Fruit fly (Drosophila melanogaster) whole organism, embryonic: ENCODE data around the gene CG13876.
A peak's percentile ranks its signal among the peaks of the same experiment; 100 is the strongest.

ENCODE experiments used
- Bdp1 ChIP-seq: fragments of 200-800 bp; sonication (Bioruptor generic); optimal IDR thresholded peaks from 3 replicates; lab custom pipeline; 2016; ENCODE audit warnings: missing biosample characterization, missing genetic modification characterization
- CG10274 ChIP-seq: fragments of 200-800 bp; sonication (Bioruptor generic); optimal IDR thresholded peaks from 3 replicates; lab custom pipeline; 2017; ENCODE audit warnings: missing biosample characterization, mild to moderate bottlenecking, missing genetic modification characterization
- CG10462 ChIP-seq: fragments of 200-800 bp; sonication (Bioruptor generic); optimal IDR thresholded peaks from 2 replicates; lab custom pipeline; 2016; ENCODE audit warnings: missing biosample characterization, missing genetic modification characterization
- CG10654 ChIP-seq: fragments of 200-800 bp; sonication (Bioruptor generic); optimal IDR thresholded peaks from 2 replicates; lab custom pipeline; 2016; ENCODE audit warnings: missing biosample characterization, missing genetic modification characterization
- CG10979 ChIP-seq: fragments of 200-800 bp; sonication (Bioruptor generic); optimal IDR thresholded peaks from 2 replicates; lab custom pipeline; 2018; ENCODE audit warnings: missing biosample characterization, mild to moderate bottlenecking, missing genetic modification characterization, moderate library complexity
- CG12942 ChIP-seq: fragments of 200-800 bp; sonication (Bioruptor generic); optimal IDR thresholded peaks from 3 replicates; lab custom pipeline; 2016; ENCODE audit warnings: missing biosample characterization, missing genetic modification characterization
- CG14014 ChIP-seq: fragments of 200-800 bp; sonication (Bioruptor generic); IDR thresholded peaks from 2 replicates; pipeline ENCODE4 v1.3.6; 2022; ENCODE audit warnings: missing biosample characterization, missing genetic modification characterization
- CG17186 ChIP-seq: fragments of 200-800 bp; sonication (Bioruptor generic); optimal IDR thresholded peaks from 3 replicates; lab custom pipeline; 2017; ENCODE audit warnings: missing biosample characterization, missing genetic modification reagents, missing genetic modification characterization
- CG17328 ChIP-seq: fragments of 200-800 bp; sonication (Bioruptor generic); IDR thresholded peaks from 2 replicates; pipeline ENCODE4 v1.3.6; 2022; ENCODE audit warnings: missing biosample characterization, missing genetic modification characterization
- CG17361 ChIP-seq: fragments of 200-800 bp; sonication (Bioruptor generic); IDR thresholded peaks from 3 replicates; pipeline ENCODE4 v1.3.6; 2022; ENCODE audit warnings: missing biosample characterization, missing genetic modification characterization
- CG1792 ChIP-seq: fragments of 200-800 bp; sonication (Bioruptor generic); optimal IDR thresholded peaks from 2 replicates; lab custom pipeline; 2016; ENCODE audit warnings: missing biosample characterization, missing genetic modification characterization
- CG18764 ChIP-seq: fragments of 200-800 bp; sonication (Bioruptor generic); optimal IDR thresholded peaks from 3 replicates; lab custom pipeline; 2016; ENCODE audit warnings: missing biosample characterization, missing genetic modification characterization
- CG2199 ChIP-seq: fragments of 200-800 bp; sonication (Bioruptor generic); IDR thresholded peaks from 3 replicates; pipeline ENCODE4 v1.3.6; 2022; ENCODE audit warnings: missing biosample characterization, missing genetic modification characterization
- CG2875 ChIP-seq: fragments of 200-800 bp; sonication (Bioruptor generic); optimal IDR thresholded peaks from 2 replicates; lab custom pipeline; 2017; ENCODE audit warnings: missing biosample characterization, mild to moderate bottlenecking, missing genetic modification characterization, missing genetic modification reagents
- CG3838 ChIP-seq: fragments of 200-800 bp; sonication (Bioruptor generic); optimal IDR thresholded peaks from 3 replicates; lab custom pipeline; 2016; ENCODE audit warnings: missing biosample characterization, missing genetic modification characterization
- CG4854 ChIP-seq: fragments of 200-800 bp; sonication (Bioruptor generic); optimal IDR thresholded peaks from 2 replicates; lab custom pipeline; 2016; ENCODE audit warnings: missing biosample characterization, missing genetic modification characterization, inconsistent platforms
- CG6813 ChIP-seq: fragments of 200-800 bp; sonication (Bioruptor generic); optimal IDR thresholded peaks from 2 replicates; lab custom pipeline; 2017; ENCODE audit warnings: missing biosample characterization, missing genetic modification characterization, mild to moderate bottlenecking, moderate library complexity, missing genetic modification reagents
- CG7839 ChIP-seq: fragments of 200-800 bp; sonication (Bioruptor generic); optimal IDR thresholded peaks from 3 replicates; lab custom pipeline; 2018; ENCODE audit warnings: missing biosample characterization, mild to moderate bottlenecking, missing genetic modification characterization, moderate library complexity
- CG7963 ChIP-seq: fragments of 200-800 bp; sonication (Bioruptor generic); IDR thresholded peaks from 3 replicates; pipeline ENCODE4 v1.3.6; 2022; ENCODE audit warnings: missing biosample characterization, missing genetic modification characterization; ENCODE audit not compliant: partially characterized antibody
- CHES-1-like ChIP-seq: fragments of 200-800 bp; sonication (Bioruptor generic); optimal IDR thresholded peaks from 2 replicates; lab custom pipeline; 2016; ENCODE audit warnings: missing biosample characterization, missing genetic modification characterization
- Chrac-16 ChIP-seq: fragments of 200-800 bp; sonication (Bioruptor generic); optimal IDR thresholded peaks from 3 replicates; lab custom pipeline; 2016; ENCODE audit warnings: missing biosample characterization, missing genetic modification characterization
- Deaf1 ChIP-seq: fragments of 200-800 bp; optimal IDR thresholded peaks from 3 replicates; lab custom pipeline; 2019; ENCODE audit warnings: missing biosample characterization, mild to moderate bottlenecking, missing genetic modification characterization, moderate library complexity
- Drgx ChIP-seq: fragments of 200-800 bp; sonication (Bioruptor generic); IDR thresholded peaks from 2 replicates; pipeline ENCODE4 v1.3.6; 2022; ENCODE audit warnings: missing biosample characterization, missing genetic modification characterization
- Fer2 ChIP-seq: fragments of 200-800 bp; sonication (Bioruptor generic); optimal IDR thresholded peaks from 2 replicates; lab custom pipeline; 2018; ENCODE audit warnings: missing biosample characterization, mild to moderate bottlenecking, missing genetic modification characterization, moderate library complexity
- Gsc ChIP-seq: fragments of 200-800 bp; sonication (Bioruptor generic); IDR thresholded peaks from 2 replicates; pipeline ENCODE4 v1.3.6; 2022; ENCODE audit warnings: missing biosample characterization, missing genetic modification characterization
- Kr ChIP-seq: fragments of 200-800 bp; sonication (Bioruptor generic); optimal IDR thresholded peaks from 2 replicates; lab custom pipeline; 2017; ENCODE audit warnings: missing biosample characterization, mild to moderate bottlenecking, missing genetic modification characterization
- Mes4 ChIP-seq: fragments of 200-800 bp; sonication (Bioruptor generic); optimal IDR thresholded peaks from 2 replicates; lab custom pipeline; 2016; ENCODE audit warnings: missing biosample characterization, missing genetic modification characterization
- Neu2 ChIP-seq: fragments of 200-800 bp; sonication (Bioruptor generic); optimal IDR thresholded peaks from 3 replicates; lab custom pipeline; 2016; ENCODE audit warnings: missing biosample characterization, missing genetic modification characterization, borderline replicate concordance
- Spps ChIP-seq: fragments of 200-800 bp; sonication (Bioruptor generic); optimal IDR thresholded peaks from 2 replicates; lab custom pipeline; 2018; ENCODE audit warnings: missing biosample characterization, mild to moderate bottlenecking, missing genetic modification characterization
- Usf ChIP-seq: fragments of 200-800 bp; sonication (Bioruptor generic); optimal IDR thresholded peaks from 2 replicates; lab custom pipeline; 2017; ENCODE audit warnings: missing genotype, missing biosample characterization, missing genetic modification characterization
- Xbp1 ChIP-seq: fragments of 200-800 bp; sonication (Bioruptor generic); optimal IDR thresholded peaks from 3 replicates; lab custom pipeline; 2016; ENCODE audit warnings: missing biosample characterization, mild to moderate bottlenecking, missing genetic modification characterization
- cato ChIP-seq: fragments of 200-800 bp; sonication (Bioruptor generic); optimal IDR thresholded peaks from 2 replicates; lab custom pipeline; 2016; ENCODE audit warnings: missing biosample characterization, missing genetic modification characterization, borderline replicate concordance
- croc ChIP-seq: fragments of 200-800 bp; sonication (Bioruptor generic); conservative IDR thresholded peaks from 3 replicates; pipeline ENCODE4 v1.3.6; 2022; ENCODE audit warnings: missing biosample characterization, missing genetic modification characterization
- cwo ChIP-seq: fragments of 200-800 bp; sonication (Bioruptor generic); optimal IDR thresholded peaks from 3 replicates; lab custom pipeline; 2017; ENCODE audit warnings: missing biosample characterization, missing genetic modification characterization, mild to moderate bottlenecking, moderate library complexity, missing genetic modification reagents
- dmrt11E ChIP-seq: fragments of 200-800 bp; sonication (Bioruptor generic); optimal IDR thresholded peaks from 3 replicates; lab custom pipeline; 2018; ENCODE audit warnings: missing biosample characterization, mild to moderate bottlenecking, missing genetic modification characterization, moderate library complexity
- eyg ChIP-seq: fragments of 200-800 bp; sonication (Bioruptor generic); optimal IDR thresholded peaks from 3 replicates; lab custom pipeline; 2016; ENCODE audit warnings: missing biosample characterization, missing genetic modification characterization
- gcm ChIP-seq: fragments of 200-800 bp; sonication (Bioruptor generic); optimal IDR thresholded peaks from 2 replicates; lab custom pipeline; 2019; ENCODE audit warnings: missing biosample characterization, mild to moderate bottlenecking, missing genetic modification characterization, moderate library complexity
- h ChIP-seq: fragments of >200 bp; optimal IDR thresholded peaks from 2 replicates; lab custom pipeline; 2017
- ham ChIP-seq: fragments of 200-800 bp; sonication (Bioruptor generic); IDR thresholded peaks from 2 replicates; pipeline ENCODE4 v1.3.6; 2022; ENCODE audit warnings: missing biosample characterization, missing genetic modification characterization
- jing ChIP-seq: fragments of 200-800 bp; sonication (Bioruptor generic); optimal IDR thresholded peaks from 2 replicates; lab custom pipeline; 2018; ENCODE audit warnings: missing biosample characterization, mild to moderate bottlenecking, missing genetic modification characterization
- lmd ChIP-seq: fragments of 200-800 bp; sonication (Bioruptor generic); IDR thresholded peaks from 2 replicates; pipeline ENCODE4 v1.3.6; 2022; ENCODE audit warnings: missing biosample characterization, missing genetic modification characterization
- nom ChIP-seq: fragments of 200-800 bp; sonication (Bioruptor generic); optimal IDR thresholded peaks from 2 replicates; lab custom pipeline; 2017; ENCODE audit warnings: missing biosample characterization, missing genetic modification characterization, mild to moderate bottlenecking, moderate library complexity, missing genetic modification reagents
- pho ChIP-seq: fragments of 200-800 bp; sonication (Bioruptor generic); optimal IDR thresholded peaks from 2 replicates; lab custom pipeline; 2016; ENCODE audit warnings: missing biosample characterization, missing genetic modification characterization
- sens ChIP-seq: fragments of 200-800 bp; sonication (Bioruptor generic); peaks from one replicate; lab custom pipeline; 2016; ENCODE audit warnings: missing biosample characterization, missing genetic modification characterization
- slou ChIP-seq: fragments of 200-800 bp; sonication (Bioruptor generic); optimal IDR thresholded peaks from 3 replicates; lab custom pipeline; 2016; ENCODE audit warnings: missing biosample characterization, missing genetic modification characterization
- tll ChIP-seq, 2 experiments: fragments of 200-800 bp in 1 of 2; fragments of >200 bp in 1 of 2; sonication (Bioruptor generic) in 1 of 2; optimal IDR thresholded peaks; 2 replicates each; lab custom pipeline; 2017 to 2019; ENCODE audit warnings: missing biosample characterization in 2 of 2, missing genetic modification characterization in 2 of 2, mild to moderate bottlenecking in 1 of 2, moderate library complexity in 1 of 2
- trem ChIP-seq: fragments of 200-800 bp; optimal IDR thresholded peaks from 3 replicates; lab custom pipeline; 2019; ENCODE audit warnings: missing biosample characterization, mild to moderate bottlenecking, missing genetic modification characterization, moderate library complexity
- tx ChIP-seq: fragments of 200-800 bp; sonication (Bioruptor generic); optimal IDR thresholded peaks from 2 replicates; lab custom pipeline; 2016; ENCODE audit warnings: missing biosample characterization, missing genetic modification characterization
- zf30C ChIP-seq: fragments of 200-800 bp; sonication (Bioruptor generic); optimal IDR thresholded peaks from 3 replicates; lab custom pipeline; 2018; ENCODE audit warnings: missing biosample characterization, mild to moderate bottlenecking, missing genetic modification characterization
- zfh2 ChIP-seq: fragments of 200-800 bp; sonication (Bioruptor generic); optimal IDR thresholded peaks from 2 replicates; lab custom pipeline; 2016; ENCODE audit warnings: missing biosample characterization, missing genetic modification characterization

Gene CG13876

DNA sequence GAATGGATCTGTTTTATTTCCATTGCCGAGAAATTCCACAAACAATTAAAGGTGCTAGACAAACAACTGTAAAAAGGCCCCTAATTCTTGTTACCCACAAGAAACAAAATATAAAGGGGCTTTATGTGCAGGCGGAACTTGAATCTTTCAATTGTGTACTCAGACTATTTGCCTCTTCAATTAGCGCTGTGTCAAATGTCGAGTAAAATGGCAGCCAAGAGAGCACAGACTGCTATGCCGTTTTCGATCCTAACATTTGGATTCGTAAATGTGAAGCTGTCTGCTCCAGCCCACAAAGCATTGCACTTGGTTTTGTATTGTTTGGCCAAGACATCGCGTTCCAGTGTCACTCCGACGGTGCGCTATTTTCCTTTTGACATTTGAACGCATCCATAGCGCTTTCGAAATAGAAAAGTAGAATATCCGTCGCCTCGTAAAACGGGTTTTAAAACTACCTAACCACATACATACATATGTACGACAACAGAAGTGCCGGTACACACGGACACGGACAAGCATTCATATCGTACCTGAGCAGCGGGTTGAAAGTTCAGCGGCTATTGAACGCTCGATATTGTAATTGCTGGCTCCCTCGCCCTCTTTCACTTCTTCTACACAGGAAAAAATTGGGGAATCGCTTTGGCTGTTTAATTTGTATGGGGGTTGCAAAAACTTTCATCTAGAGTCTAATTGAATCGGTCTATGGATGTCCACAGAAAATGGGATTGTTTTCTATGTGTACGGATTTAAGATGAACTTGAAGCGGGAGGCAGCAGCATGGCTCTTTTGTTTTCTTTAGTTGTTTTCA lies 39.7 kb upstream of the CG13876 start (continued):
- TF ChIP-seq tll (GFP tag; optimal IDR thresholded peaks at IDR 0.05; lab: Kevin White, UChicago) (no peak), slou (GFP tag; lab: Kevin White, UChicago) (no peak), CG17361 (GFP tag; lab: Robert Waterston, UW) (no peak), CG17328 (GFP tag; lab: Robert Waterston, UW) (peak; percentile 49), CG12942 (GFP tag; lab: Kevin White, UChicago) (no peak), CG2199 (GFP tag; lab: Robert Waterston, UW) (peak; percentile 78; the same call in 2 of the 3 replicates), cato (GFP tag; lab: Kevin White, UChicago) (no peak), pho (GFP tag; lab: Kevin White, UChicago) (no peak), CG3838 (GFP tag; lab: Kevin White, UChicago) (no peak), Deaf1 (tag; lab: Kevin White, UChicago) (no peak), ham (GFP tag; lab: Robert Waterston, UW) (no peak), sens (peak; percentile 61), Neu2 (GFP tag; lab: Kevin White, UChicago) (no peak), CG2875 (GFP tag; lab: Kevin White, UChicago) (peak; percentile 3), Usf (GFP tag; lab: Kevin White, UChicago) (no peak), CG1792 (GFP tag; lab: Kevin White, UChicago) (no peak), CG4854 (no peak), CG14014 (no peak), Mes4 (GFP tag; lab: Kevin White, UChicago) (no peak), croc (no peak), jing (GFP tag; lab: Kevin White, UChicago) (no peak), CG10462 (no peak), CG6813 (no peak), gcm (GFP tag; lab: Kevin White, UChicago) (peak; percentile 26), CG10654 (GFP tag; lab: Kevin White, UChicago) (peak; percentile 1), lmd (GFP tag; lab: Robert Waterston, UW) (no peak), CG18764 (GFP tag; lab: Kevin White, UChicago) (peak; percentile 14), Drgx (GFP tag; lab: Robert Waterston, UW) (0 out of 2 replicates have a peak, but pooled peaks have one; percentile 6), Bdp1 (GFP tag; lab: Kevin White, UChicago) (no peak), h (no peak), CHES-1-like (no peak), dmrt11E (tag; lab: Kevin White, UChicago) (peak; percentile 41), nom (GFP tag; lab: Kevin White, UChicago) (peak; percentile 29), Chrac-16 (GFP tag; lab: Kevin White, UChicago) (no peak), Spps (no peak), trem (tag; lab: Kevin White, UChicago) (peak; percentile 20), zfh2 (no peak), tx (GFP tag; lab: Kevin White, UChicago) (no peak), zf30C (GFP tag; lab: Kevin White, UChicago) (peak; percentile 76), CG7963 (no peak), Fer2 (tag; lab: Kevin White, UChicago) (no peak), CG10274 (GFP tag; lab: Kevin White, UChicago) (no peak), CG7839 (tag; lab: Kevin White, UChicago) (peak; percentile 25), CG17186 (GFP tag; lab: Kevin White, UChicago) (no peak), Kr (GFP tag; lab: Kevin White, UChicago) (no peak), Xbp1 (peak; percentile 0), eyg (GFP tag; lab: Kevin White, UChicago) (no peak), cwo (GFP tag; lab: Kevin White, UChicago) (no peak), Gsc (GFP tag; lab: Robert Waterston, UW) (no peak), CG10979 (tag; lab: Kevin White, UChicago) (peak; percentile 60)
